Fruit fly (Drosophila melanogaster): ENCODE measurements around the gene CG15399.
A peak's percentile ranks its signal among the peaks of the same experiment; 100 is the strongest.

The CG15399 gene

DNA sequence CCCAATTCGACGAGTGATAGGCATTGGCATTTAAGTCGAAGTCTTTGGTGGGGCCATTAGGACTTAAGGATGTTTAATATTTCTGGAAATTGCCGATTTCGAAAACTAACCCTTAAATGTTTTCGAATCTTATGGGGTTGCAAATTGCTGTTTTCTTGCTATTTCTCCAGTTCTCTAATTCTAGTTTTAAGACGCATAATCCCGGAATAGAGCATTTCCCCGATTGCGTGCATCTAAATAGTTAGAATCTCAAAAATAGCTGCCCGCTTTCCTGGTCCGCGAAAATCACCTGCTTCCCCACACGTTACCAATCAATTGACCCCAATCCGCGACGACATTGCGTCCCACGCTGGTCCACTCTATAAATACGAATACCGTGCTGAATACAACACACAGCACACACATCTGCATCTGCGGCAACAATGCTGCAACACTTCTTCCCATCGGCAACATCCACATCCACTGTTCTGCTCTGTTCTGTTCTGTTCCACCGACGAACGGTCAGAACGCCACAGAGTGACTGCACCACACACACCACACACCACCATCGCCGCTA lies 19.6 kb downstream of the CG15399 start, which contains the start of gene Bacc (continued):
- TF ChIP-seq sob (GFP tag; IDR thresholded peaks at IDR 0.05) (no peak), CG13287 (GFP tag; IDR thresholded peaks at IDR 0.05; ENCODE audit: partially characterized antibody) (no peak), fu2 (GFP tag; optimal IDR thresholded peaks at IDR 0.05) (peak; percentile 87), CG3407 (GFP tag; optimal IDR thresholded peaks at IDR 0.05) (peak; percentile 70), CG17912 (GFP tag; optimal IDR thresholded peaks at IDR 0.05) (no peak), CG2875 (GFP tag; optimal IDR thresholded peaks at IDR 0.05) (peak; percentile 79), row (GFP tag; IDR thresholded peaks at IDR 0.05) (no peak), mld (GFP tag; IDR thresholded peaks at IDR 0.05; ENCODE audit: partially characterized antibody) (no peak), Med (GFP tag) (peak; percentile 97), dysf (GFP tag; IDR thresholded peaks at IDR 0.05) (no peak), Neu2 (GFP tag; optimal IDR thresholded peaks at IDR 0.05; ENCODE audit: borderline replicate concordance) (no peak), slp2 (GFP tag; optimal IDR thresholded peaks at IDR 0.05) (peak; percentile 83), vfl (GFP tag; optimal IDR thresholded peaks at IDR 0.05) (peak; percentile 82), CG8281 (tag; optimal IDR thresholded peaks at IDR 0.05) (peak; percentile 68), Scr (GFP tag; IDR thresholded peaks at IDR 0.05; ENCODE audit: partially characterized antibody) (no peak), oc (tag; optimal IDR thresholded peaks at IDR 0.05) (peak; percentile 55), CG10565 (GFP tag; optimal IDR thresholded peaks at IDR 0.05) (peak; percentile 65), CG2202 (tag; optimal IDR thresholded peaks at IDR 0.05) (peak; percentile 41), klu (GFP tag; IDR thresholded peaks at IDR 0.05) (no peak), psq (GFP tag; optimal IDR thresholded peaks at IDR 0.05) (peak; percentile 15), CG3065 (GFP tag; optimal IDR thresholded peaks at IDR 0.05) (no peak), sisA (GFP tag; IDR thresholded peaks at IDR 0.05) (no peak), pho (GFP tag; optimal IDR thresholded peaks at IDR 0.05) (peak; percentile 88), crp (GFP tag; optimal IDR thresholded peaks at IDR 0.05) (peak in 1 of 2 experiments; percentile 38), D19B (GFP tag; optimal IDR thresholded peaks at IDR 0.05) (peak; percentile 40), CG10366 (GFP tag; IDR thresholded peaks at IDR 0.05) (no peak), Kr (GFP tag; optimal IDR thresholded peaks at IDR 0.05) (no peak), Jarid2 (GFP tag; optimal IDR thresholded peaks at IDR 0.05) (peak; percentile 61), trem (tag; optimal IDR thresholded peaks at IDR 0.05) (peak; percentile 16), mam (GFP tag; optimal IDR thresholded peaks at IDR 0.05) (peak; percentile 87), Hr51 (GFP tag; optimal IDR thresholded peaks at IDR 0.05) (peak; percentile 70 to 92), CG17568 (GFP tag; optimal IDR thresholded peaks at IDR 0.05) (peak; percentile 83), CG32532 (GFP tag; IDR thresholded peaks at IDR 0.05) (no peak), eve (GFP tag; optimal IDR thresholded peaks at IDR 0.05) (no peak), CG6175 (GFP tag; IDR thresholded peaks at IDR 0.05) (no peak), CG1832 (GFP tag; optimal IDR thresholded peaks at IDR 0.05) (no peak), Fer2 (tag; optimal IDR thresholded peaks at IDR 0.05) (peak; percentile 70), Xrp1 (GFP tag; IDR thresholded peaks at IDR 0.05) (no peak), CrebB (tag; optimal IDR thresholded peaks at IDR 0.05) (peak; percentile 71), Hr78 (GFP tag; optimal IDR thresholded peaks at IDR 0.05) (peak in 1 of 2 experiments; percentile 41), BEAF-32 (GFP tag; optimal IDR thresholded peaks at IDR 0.05) (no peak), fd102C (GFP tag; optimal IDR thresholded peaks at IDR 0.05) (no peak), CG6791 (GFP tag; IDR thresholded peaks at IDR 0.05; ENCODE audit: partially characterized antibody) (no peak), Hr3 (GFP tag; optimal IDR thresholded peaks at IDR 0.05) (peak; percentile 86), CG18262 (tag; optimal IDR thresholded peaks at IDR 0.05) (peak; percentile 89), lilli (GFP tag; optimal IDR thresholded peaks at IDR 0.05) (peak; percentile 90), lbe (GFP tag; optimal IDR thresholded peaks at IDR 0.05) (peak; percentile 89), CG12769 (tag; optimal IDR thresholded peaks at IDR 0.05) (peak; percentile 88), NfI (GFP tag; optimal IDR thresholded peaks at IDR 0.05) (peak; percentile 83)

Data from whole organism, embryonic.